In genomic region chrX:9537538-9538172, ce11 we compare ENCODE assay signal across 3 worm cellular contexts.
A peak's percentile ranks its signal among the peaks of the same experiment; 100 is the strongest.
TF ChIP-seq lines count a peak whose summit lies in the region.

No protein-coding gene starts in this region.

TF ChIP-seq in whole organism, L1 larva, 84 proteins besides CTCF, POLR2A, EP300 and RAD21 (continued from another document):
- TF ChIP-seq elt-3 (tag; optimal IDR thresholded peaks at IDR 0.05; lab: Kevin White, UChicago) (peak in 5 of 6 experiments; percentile 26 to 91 (median 35)), sox-4 (tag; optimal IDR thresholded peaks at IDR 0.05; lab: Kevin White, UChicago) (no peak), mep-1 (tag; optimal IDR thresholded peaks at IDR 0.05; lab: Kevin White, UChicago) (peak; percentile 31), snpc-4 (tag; optimal IDR thresholded peaks at IDR 0.05; lab: Kevin White, UChicago) (no peak), unc-130 (tag; optimal IDR thresholded peaks at IDR 0.05; lab: Kevin White, UChicago) (no peak), mab-9 (GFP tag; IDR thresholded peaks at IDR 0.05; lab: Robert Waterston, UW) (no peak), egl-27 (tag; optimal IDR thresholded peaks at IDR 0.05; lab: Kevin White, UChicago) (no peak), fkh-8 (tag; optimal IDR thresholded peaks at IDR 0.05; lab: Kevin White, UChicago) (peak; percentile 62), nhr-85 (tag; lab: Kevin White, UChicago) (peak; percentile 90), nhr-19 (GFP tag; conservative IDR thresholded peaks at IDR 0.05; lab: Robert Waterston, UW) (0 out of 2 replicates have a peak, but pooled peaks have one; percentile 17), dpl-1 (GFP tag; optimal IDR thresholded peaks at IDR 0.05; lab: Kevin White, UChicago) (no peak), blmp-1 (tag; optimal IDR thresholded peaks at IDR 0.05; lab: Kevin White, UChicago) (peak; percentile 96), ces-1 (GFP tag; optimal IDR thresholded peaks at IDR 0.05; lab: Kevin White, UChicago) (no peak), nhr-47 (tag; optimal IDR thresholded peaks at IDR 0.05; lab: Kevin White, UChicago) (peak; percentile 37), nhr-20 (tag; optimal IDR thresholded peaks at IDR 0.05; lab: Kevin White, UChicago) (peak; percentile 69), hpl-2 (GFP tag; optimal IDR thresholded peaks at IDR 0.05; lab: Kevin White, UChicago) (no peak), fos-1 (tag; optimal IDR thresholded peaks at IDR 0.05; lab: Kevin White, UChicago) (no peak), ceh-88 (GFP tag; IDR thresholded peaks at IDR 0.05; lab: Robert Waterston, UW) (no peak), fkh-4 (tag; optimal IDR thresholded peaks at IDR 0.05; lab: Kevin White, UChicago; ENCODE audit: borderline replicate concordance) (peak; percentile 2), tbx-2 (tag; optimal IDR thresholded peaks at IDR 0.05; lab: Kevin White, UChicago) (peak; percentile 36), lin-15B (tag; optimal IDR thresholded peaks at IDR 0.05; lab: Kevin White, UChicago) (no peak), snu-23 (GFP tag; optimal IDR thresholded peaks at IDR 0.05; lab: Kevin White, UChicago) (peak; percentile 60), unc-62 (GFP tag; optimal IDR thresholded peaks at IDR 0.05; lab: Kevin White, UChicago) (no peak)

TF ChIP-seq in whole organism, L2 larva, 48 proteins besides CTCF, POLR2A, EP300 and RAD21 (continued from another document):
- TF ChIP-seq nhr-77 (tag; optimal IDR thresholded peaks at IDR 0.05; lab: Kevin White, UChicago) (no peak), fos-1 (tag; optimal IDR thresholded peaks at IDR 0.05; lab: Kevin White, UChicago) (no peak), blmp-1 (tag; optimal IDR thresholded peaks at IDR 0.05; lab: Kevin White, UChicago; ENCODE audit: insufficient read depth) (peak; percentile 84), zag-1 (tag; optimal IDR thresholded peaks at IDR 0.05; lab: Kevin White, UChicago) (no peak), mbf-1 (tag; optimal IDR thresholded peaks at IDR 0.05; lab: Kevin White, UChicago) (no peak), sma-9 (GFP tag; optimal IDR thresholded peaks at IDR 0.05; lab: Kevin White, UChicago) (peak; percentile 67), sma-9 (tag; optimal IDR thresholded peaks at IDR 0.05; lab: Kevin White, UChicago) (no peak), sem-4 (tag; optimal IDR thresholded peaks at IDR 0.05; lab: Kevin White, UChicago) (no peak), nhr-237 (tag; optimal IDR thresholded peaks at IDR 0.05; lab: Kevin White, UChicago) (no peak), peb-1 (tag; optimal IDR thresholded peaks at IDR 0.05; lab: Kevin White, UChicago) (no peak), skn-1 (tag; optimal IDR thresholded peaks at IDR 0.05; lab: Kevin White, UChicago) (no peak), nhr-10 (tag; optimal IDR thresholded peaks at IDR 0.05; lab: Kevin White, UChicago) (no peak), ZK546.5 (tag; optimal IDR thresholded peaks at IDR 0.05; lab: Kevin White, UChicago) (no peak), nhr-12 (tag; optimal IDR thresholded peaks at IDR 0.05; lab: Kevin White, UChicago) (no peak), unc-62 (GFP tag; optimal IDR thresholded peaks at IDR 0.05; lab: Kevin White, UChicago) (no peak), nhr-11 (tag; optimal IDR thresholded peaks at IDR 0.05; lab: Kevin White, UChicago) (no peak), F13H6.1 (tag; optimal IDR thresholded peaks at IDR 0.05; lab: Kevin White, UChicago) (no peak), ztf-1 (GFP tag; conservative IDR thresholded peaks at IDR 0.05; lab: Robert Waterston, UW) (no peak), nhr-6 (tag; optimal IDR thresholded peaks at IDR 0.05; lab: Kevin White, UChicago) (no peak), nhr-129 (tag; optimal IDR thresholded peaks at IDR 0.05; lab: Kevin White, UChicago) (peak; percentile 54), mdl-1 (tag; optimal IDR thresholded peaks at IDR 0.05; lab: Kevin White, UChicago) (no peak), nhr-25 (tag; optimal IDR thresholded peaks at IDR 0.05; lab: Kevin White, UChicago) (peak; percentile 73), elt-3 (tag; optimal IDR thresholded peaks at IDR 0.05; lab: Kevin White, UChicago) (no peak)

TF ChIP-seq in whole organism, L4 larva, 104 proteins besides CTCF, POLR2A, EP300 and RAD21 (continued from another document):
- TF ChIP-seq pha-4 (GFP tag; IDR thresholded peaks at IDR 0.05; lab: Robert Waterston, UW) (no peak), pha-4 (tag; optimal IDR thresholded peaks at IDR 0.05; lab: Kevin White, UChicago) (no peak), hif-1 (tag; optimal IDR thresholded peaks at IDR 0.05; lab: Kevin White, UChicago) (peak in 1 of 2 experiments; percentile 23), lin-13 (GFP tag; optimal IDR thresholded peaks at IDR 0.05; lab: Kevin White, UChicago) (no peak), nhr-28 (tag; optimal IDR thresholded peaks at IDR 0.05; lab: Kevin White, UChicago) (peak; percentile 34), F49E8.2 (tag; optimal IDR thresholded peaks at IDR 0.05; lab: Kevin White, UChicago; ENCODE audit: borderline replicate concordance) (no peak), snpc-1.2 (GFP tag; IDR thresholded peaks at IDR 0.05; lab: Robert Waterston, UW) (no peak), snpc-4 (tag; optimal IDR thresholded peaks at IDR 0.05; lab: Kevin White, UChicago) (no peak), tra-1 (GFP tag; IDR thresholded peaks at IDR 0.05; lab: Robert Waterston, UW) (no peak), hlh-30 (tag; optimal IDR thresholded peaks at IDR 0.05; lab: Kevin White, UChicago; ENCODE audit: insufficient read depth) (peak; percentile 68), duxl-1 (tag; optimal IDR thresholded peaks at IDR 0.05; lab: Kevin White, UChicago; ENCODE audit: poor library complexity) (no peak), zag-1 (tag; optimal IDR thresholded peaks at IDR 0.05; lab: Kevin White, UChicago) (no peak), nhr-11 (tag; optimal IDR thresholded peaks at IDR 0.05; lab: Kevin White, UChicago) (no peak), saeg-2 (GFP tag; IDR thresholded peaks at IDR 0.05; lab: Robert Waterston, UW) (no peak), cey-2 (tag; optimal IDR thresholded peaks at IDR 0.05; lab: Kevin White, UChicago; ENCODE audit: borderline replicate concordance, insufficient read depth) (no peak), rbr-2 (tag; optimal IDR thresholded peaks at IDR 0.05; lab: Kevin White, UChicago) (no peak), zip-11 (GFP tag; IDR thresholded peaks at IDR 0.05; lab: Robert Waterston, UW) (no peak), gei-8 (GFP tag; optimal IDR thresholded peaks at IDR 0.05; lab: Kevin White, UChicago) (no peak), mxl-2 (GFP tag; conservative IDR thresholded peaks at IDR 0.05; lab: Robert Waterston, UW) (no peak), ZK337.2 (GFP tag; IDR thresholded peaks at IDR 0.05; lab: Robert Waterston, UW) (no peak), ceh-82 (tag; optimal IDR thresholded peaks at IDR 0.05; lab: Kevin White, UChicago) (no peak), tag-97 (GFP tag; IDR thresholded peaks at IDR 0.05; lab: Robert Waterston, UW) (no peak), dmd-6 (GFP tag; IDR thresholded peaks at IDR 0.05; lab: Robert Waterston, UW) (no peak), set-16 (GFP tag; IDR thresholded peaks at IDR 0.05; lab: Robert Waterston, UW) (no peak), egl-43 (GFP tag; IDR thresholded peaks at IDR 0.05; lab: Robert Waterston, UW) (no peak), lin-1 (GFP tag; IDR thresholded peaks at IDR 0.05; lab: Robert Waterston, UW) (no peak), spr-3 (GFP tag; optimal IDR thresholded peaks at IDR 0.05; lab: Kevin White, UChicago) (no peak), ZK546.5 (tag; optimal IDR thresholded peaks at IDR 0.05; lab: Kevin White, UChicago) (no peak), daf-16 (GFP tag; optimal IDR thresholded peaks at IDR 0.05; lab: Kevin White, UChicago) (no peak), daf-16 (tag; optimal IDR thresholded peaks at IDR 0.05; lab: Kevin White, UChicago) (no peak), nhr-102 (tag; optimal IDR thresholded peaks at IDR 0.05; lab: Kevin White, UChicago) (no peak), nhr-237 (tag; optimal IDR thresholded peaks at IDR 0.05; lab: Kevin White, UChicago) (no peak), lsy-2 (tag; optimal IDR thresholded peaks at IDR 0.05; lab: Kevin White, UChicago) (no peak), Y5F2A.4 (GFP tag; optimal IDR thresholded peaks at IDR 0.05; lab: Kevin White, UChicago) (no peak), fkh-10 (GFP tag; optimal IDR thresholded peaks at IDR 0.05; lab: Kevin White, UChicago) (no peak), dpl-1 (GFP tag; optimal IDR thresholded peaks at IDR 0.05; lab: Kevin White, UChicago) (no peak), lin-38 (GFP tag; IDR thresholded peaks at IDR 0.05; lab: Robert Waterston, UW) (no peak), sdz-12 (GFP tag; optimal IDR thresholded peaks at IDR 0.05; lab: Kevin White, UChicago) (no peak), D1046.2 (GFP tag; IDR thresholded peaks at IDR 0.05; lab: Robert Waterston, UW) (no peak), skn-1 (tag; optimal IDR thresholded peaks at IDR 0.05; lab: Kevin White, UChicago) (no peak), ces-1 (GFP tag; optimal IDR thresholded peaks at IDR 0.05; lab: Kevin White, UChicago) (no peak), dmd-9 (GFP tag; IDR thresholded peaks at IDR 0.05; lab: Robert Waterston, UW) (no peak), aha-1 (tag; lab: Kevin White, UChicago) (peak; percentile 92), hlh-11 (tag; optimal IDR thresholded peaks at IDR 0.05; lab: Kevin White, UChicago) (peak; percentile 58), Y105C5A.15 (GFP tag; IDR thresholded peaks at IDR 0.05; lab: Robert Waterston, UW) (no peak), nhr-48 (tag; optimal IDR thresholded peaks at IDR 0.05; lab: Kevin White, UChicago) (peak; percentile 63), dve-1 (tag; optimal IDR thresholded peaks at IDR 0.05; lab: Kevin White, UChicago; ENCODE audit: insufficient read depth) (peak; percentile 53), R02D3.7 (tag; optimal IDR thresholded peaks at IDR 0.05; lab: Kevin White, UChicago) (no peak), zfp-2 (tag; optimal IDR thresholded peaks at IDR 0.05; lab: Kevin White, UChicago) (no peak), F10B5.3 (tag; optimal IDR thresholded peaks at IDR 0.05; lab: Kevin White, UChicago) (no peak), lin-15B (tag; optimal IDR thresholded peaks at IDR 0.05; lab: Kevin White, UChicago) (no peak)
